Worm (Caenorhabditis elegans): Measurements from ENCODE around the gene gei-3.

- no peak for TF ChIP-seq him-1 (tag; optimal IDR thresholded peaks at IDR 0.05)
- TF ChIP-seq W03F9.2 (tag; optimal IDR thresholded peaks at IDR 0.05), result no peak
Observed at ce11 chrX:12813539-12813938, at the start of gene gei-3.
